Worm (Caenorhabditis elegans) whole organism, mixed stage, embryonic: ENCODE measurements around the gene C07C7.3.

Experiments
- M03D4.4 ChIP-seq: sonication (generic microtip); optimal IDR thresholded peaks from 2 replicates; lab custom pipeline; 2017; ENCODE audit warnings: mild to moderate bottlenecking, missing genetic modification characterization, missing compliant biosample characterization
- bed-3 ChIP-seq: fragments of 200-800 bp; sonication (Bioruptor generic); optimal IDR thresholded peaks from 3 replicates; lab custom pipeline; 2018; ENCODE audit warnings: mild to moderate bottlenecking, missing genetic modification characterization, moderate library complexity, missing compliant biosample characterization
- blmp-1 ChIP-seq: fragments of 150-350 bp; optimal IDR thresholded peaks from 2 replicates; lab custom pipeline; 2014; ENCODE audit warnings: missing biosample characterization, missing genetic modification characterization
- ceh-39 ChIP-seq: fragments of 150-350 bp; optimal IDR thresholded peaks from 2 replicates; lab custom pipeline; 2014; ENCODE audit warnings: missing biosample characterization, missing genetic modification characterization
- ceh-43 ChIP-seq: fragments of 200-800 bp; sonication (Bioruptor generic); optimal IDR thresholded peaks from 2 replicates; lab custom pipeline; 2018; ENCODE audit warnings: mild to moderate bottlenecking, missing genetic modification characterization, moderate library complexity, missing compliant biosample characterization
- ceh-83 ChIP-seq: fragments of 200-800 bp; sonication (Bioruptor generic); optimal IDR thresholded peaks from 2 replicates; lab custom pipeline; 2018; ENCODE audit warnings: mild to moderate bottlenecking, missing genetic modification characterization, missing compliant biosample characterization
- ces-1 ChIP-seq: fragments of 150-350 bp; optimal IDR thresholded peaks from 2 replicates; lab custom pipeline; 2014; ENCODE audit warnings: missing biosample characterization, missing genetic modification reagents, missing genetic modification characterization
- cnd-1 ChIP-seq: fragments of 200-800 bp; sonication (Bioruptor generic); optimal IDR thresholded peaks from 2 replicates; lab custom pipeline; 2018; ENCODE audit warnings: mild to moderate bottlenecking, missing genetic modification characterization, missing compliant biosample characterization
- drap-1 ChIP-seq: fragments of 200-800 bp; sonication (Bioruptor generic); optimal IDR thresholded peaks from 3 replicates; lab custom pipeline; 2018; ENCODE audit warnings: mild to moderate bottlenecking, missing genetic modification characterization, missing compliant biosample characterization
- elt-3 ChIP-seq: fragments of 150-350 bp; optimal IDR thresholded peaks from 2 replicates; lab custom pipeline; 2014; ENCODE audit warnings: missing biosample characterization, missing genetic modification characterization
- flh-1 ChIP-seq: fragments of 200-800 bp; sonication (Bioruptor generic); optimal IDR thresholded peaks from 2 replicates; lab custom pipeline; 2018; ENCODE audit warnings: mild to moderate bottlenecking, missing genetic modification characterization, moderate library complexity, missing compliant biosample characterization
- ham-2 ChIP-seq: fragments of 200-800 bp; sonication (Bioruptor generic); optimal IDR thresholded peaks from 2 replicates; lab custom pipeline; 2018; ENCODE audit warnings: mild to moderate bottlenecking, missing genetic modification characterization, missing compliant biosample characterization
- hlh-1 ChIP-seq: fragments of 150-350 bp; optimal IDR thresholded peaks from 2 replicates; lab custom pipeline; 2014; ENCODE audit warnings: missing biosample characterization, missing genetic modification reagents, missing genetic modification characterization
- lin-32 ChIP-seq: fragments of 200-800 bp; sonication (Bioruptor generic); optimal IDR thresholded peaks from 2 replicates; lab custom pipeline; 2018; ENCODE audit warnings: mild to moderate bottlenecking, missing genetic modification characterization, missing compliant biosample characterization
- lsy-2 ChIP-seq: fragments of 150-350 bp; optimal IDR thresholded peaks from 2 replicates; lab custom pipeline; 2014; ENCODE audit warnings: missing biosample characterization, missing genetic modification characterization
- mab-5 ChIP-seq: fragments of 150-350 bp; optimal IDR thresholded peaks from 2 replicates; lab custom pipeline; 2014; ENCODE audit warnings: missing biosample characterization, missing genetic modification characterization
- mep-1 ChIP-seq: fragments of 150-350 bp; optimal IDR thresholded peaks from 2 replicates; lab custom pipeline; 2017; ENCODE audit warnings: missing biosample characterization, missing genetic modification reagents, missing genetic modification characterization, inconsistent platforms
- mls-2 ChIP-seq: sonication (generic microtip); optimal IDR thresholded peaks from 2 replicates; lab custom pipeline; 2016; ENCODE audit warnings: mild to moderate bottlenecking, missing genetic modification characterization, moderate library complexity, missing compliant biosample characterization
- nhr-12 ChIP-seq: fragments of 150-350 bp; optimal IDR thresholded peaks from 2 replicates; lab custom pipeline; 2014; ENCODE audit warnings: missing biosample characterization, missing genetic modification characterization
- nhr-2 ChIP-seq: fragments of 150-350 bp; optimal IDR thresholded peaks from 2 replicates; lab custom pipeline; 2014; ENCODE audit warnings: missing biosample characterization, missing genetic modification characterization
- nhr-76 ChIP-seq: sonication (generic microtip); optimal IDR thresholded peaks from 2 replicates; lab custom pipeline; 2017; ENCODE audit warnings: missing biosample characterization, missing genetic modification characterization
- pha-4 ChIP-seq: fragments of 150-350 bp; optimal IDR thresholded peaks from 2 replicates; lab custom pipeline; 2018; ENCODE audit warnings: missing biosample characterization, missing genetic modification reagents, missing genetic modification characterization
- sem-2 ChIP-seq: fragments of 200-800 bp; sonication (Bioruptor generic); optimal IDR thresholded peaks from 2 replicates; lab custom pipeline; 2018; ENCODE audit warnings: mild to moderate bottlenecking, missing genetic modification characterization, missing compliant biosample characterization
- snpc-4 ChIP-seq: fragments of 150-350 bp; optimal IDR thresholded peaks from 2 replicates; lab custom pipeline; 2014; ENCODE audit warnings: missing biosample characterization, missing genetic modification characterization
- sptf-1 ChIP-seq: sonication (generic microtip); optimal IDR thresholded peaks from 2 replicates; lab custom pipeline; 2017; ENCODE audit warnings: mild to moderate bottlenecking, missing genetic modification characterization, moderate library complexity, missing compliant biosample characterization
- tbx-8 ChIP-seq: fragments of 200-800 bp; sonication (Bioruptor generic); optimal IDR thresholded peaks from 2 replicates; lab custom pipeline; 2018; ENCODE audit warnings: mild to moderate bottlenecking, missing genetic modification characterization, moderate library complexity, missing compliant biosample characterization
- unc-120 ChIP-seq: sonication (generic microtip); optimal IDR thresholded peaks from 2 replicates; lab custom pipeline; 2017; ENCODE audit warnings: missing genetic modification characterization, missing compliant biosample characterization; ENCODE audit not compliant: poor library complexity, severe bottlenecking
- unc-62 ChIP-seq: fragments of 150-350 bp; optimal IDR thresholded peaks from 2 replicates; lab custom pipeline; 2014; ENCODE audit warnings: missing biosample characterization, missing genetic modification reagents, missing genetic modification characterization
- zip-8 ChIP-seq: fragments of 150-350 bp; optimal IDR thresholded peaks from 2 replicates; lab custom pipeline; 2014; ENCODE audit warnings: missing biosample characterization, missing genetic modification characterization

The C07C7.3 gene

DNA sequence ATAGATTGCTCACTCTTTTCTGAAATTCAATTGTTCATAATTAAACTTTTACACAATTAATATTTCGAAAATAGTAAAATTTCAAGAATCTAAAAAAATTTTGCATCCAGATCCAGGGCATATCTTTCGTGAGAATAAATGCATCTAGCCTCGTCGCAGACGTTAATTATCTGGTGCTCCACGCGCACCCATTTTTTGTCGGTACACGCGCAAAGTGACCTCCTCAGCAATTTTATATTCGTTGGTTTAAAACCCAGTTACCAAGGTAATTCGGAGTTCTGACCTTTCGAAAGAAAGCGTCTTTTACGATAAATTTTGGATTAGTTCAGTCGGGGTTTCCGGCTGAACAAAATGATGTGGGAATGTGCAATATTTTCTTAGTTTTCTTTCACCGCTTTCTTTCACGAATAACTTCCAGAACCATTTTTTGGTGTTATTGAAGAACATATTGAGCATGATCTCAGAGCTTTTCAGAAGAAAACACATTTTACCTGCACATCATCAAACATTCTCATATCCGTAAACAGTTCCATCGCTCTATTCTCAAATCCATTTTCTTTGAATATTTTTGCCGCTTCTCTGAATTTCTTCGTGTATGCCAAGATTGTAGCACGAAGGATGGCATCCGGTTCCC lies 25.6 kb upstream of the C07C7.3 start:
- no peak for TF ChIP-seq ceh-83 (GFP tag; lab: Kevin White, UChicago)
- no peak for TF ChIP-seq tbx-8 (GFP tag; lab: Kevin White, UChicago)
- no peak for TF ChIP-seq pha-4 (tag; lab: Kevin White, UChicago)
- TF ChIP-seq snpc-4 = no peak
- no peak for TF ChIP-seq bed-3
- TF ChIP-seq zip-8 (tag; lab: Kevin White, UChicago) = no peak
- no peak for TF ChIP-seq sem-2 (GFP tag; lab: Kevin White, UChicago)
- no peak for TF ChIP-seq ceh-39
- TF ChIP-seq mab-5 (tag; lab: Kevin White, UChicago) = no peak
- TF ChIP-seq mls-2 (tag; lab: Kevin White, UChicago) = no peak
- TF ChIP-seq flh-1 (GFP tag; lab: Kevin White, UChicago) = no peak
- TF ChIP-seq sptf-1 = no peak
- TF ChIP-seq cnd-1 = no peak
- TF ChIP-seq ham-2 = no peak
- TF ChIP-seq drap-1 = no peak
- TF ChIP-seq unc-62 (GFP tag; lab: Kevin White, UChicago) = no peak
- no peak for TF ChIP-seq lin-32 (GFP tag; lab: Kevin White, UChicago)

DNA sequence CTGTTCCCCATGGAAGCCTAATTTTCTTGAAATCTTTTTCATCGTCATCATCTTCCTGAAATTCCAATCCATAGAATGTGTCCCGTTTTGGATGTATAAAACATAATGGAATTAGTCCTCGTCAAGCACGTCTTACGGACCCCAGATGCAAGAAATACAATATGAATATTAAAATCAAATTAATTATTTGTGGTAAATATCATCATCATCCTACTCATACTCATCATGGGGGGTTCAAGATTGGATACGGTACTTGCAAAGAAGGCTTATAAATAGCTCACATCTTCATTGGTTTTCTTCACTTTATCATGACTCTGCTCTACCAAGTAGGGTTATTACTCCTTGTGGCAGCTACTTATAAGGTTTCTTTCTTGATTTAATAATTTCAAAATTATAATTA lies 21.4 kb upstream of the C07C7.3 start, which contains the start of gene flp-1:
TSS of gene flp-1 (plus strand) at position 301 of the 400 bp plus-strand sequence.
- TF ChIP-seq flh-1 (GFP tag; lab: Kevin White, UChicago) (no peak), ces-1 (peak; percentile 70)

DNA sequence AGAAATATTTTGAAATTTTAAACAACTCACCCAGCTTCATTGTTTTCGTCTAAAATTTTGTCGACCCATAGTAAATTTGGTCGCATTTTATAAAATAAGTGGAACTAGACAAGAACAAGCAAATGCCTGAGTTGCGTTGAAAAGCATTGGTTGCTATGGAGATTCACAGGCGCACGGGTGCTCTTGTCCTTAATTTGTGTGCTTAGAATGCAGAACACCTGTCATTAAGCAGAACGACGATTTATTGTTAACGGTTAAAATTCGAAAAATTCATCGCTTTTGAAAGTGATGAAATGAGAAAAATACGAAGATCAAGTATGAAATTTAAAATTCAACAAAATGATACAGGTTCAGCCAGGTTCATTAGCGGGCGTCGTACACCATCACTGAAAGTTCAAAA lies 19.7 kb upstream of the C07C7.3 start, which contains the start of gene daf-10:
TSS of gene daf-10 (minus strand) at position 101 of the 400 bp plus-strand sequence.
- TF ChIP-seq nhr-76 = no peak
- TF ChIP-seq sptf-1 = no peak
- no peak for TF ChIP-seq tbx-8 (GFP tag; lab: Kevin White, UChicago)
- no peak for TF ChIP-seq nhr-2
- TF ChIP-seq flh-1 (GFP tag; lab: Kevin White, UChicago) = no peak
- no peak for TF ChIP-seq ceh-83 (GFP tag; lab: Kevin White, UChicago)
- TF ChIP-seq sem-2 (GFP tag; lab: Kevin White, UChicago) = no peak
- TF ChIP-seq nhr-12 (tag; lab: Kevin White, UChicago) = no peak
- no peak for TF ChIP-seq bed-3
- TF ChIP-seq, all 35 proteins: peak for 0

DNA sequence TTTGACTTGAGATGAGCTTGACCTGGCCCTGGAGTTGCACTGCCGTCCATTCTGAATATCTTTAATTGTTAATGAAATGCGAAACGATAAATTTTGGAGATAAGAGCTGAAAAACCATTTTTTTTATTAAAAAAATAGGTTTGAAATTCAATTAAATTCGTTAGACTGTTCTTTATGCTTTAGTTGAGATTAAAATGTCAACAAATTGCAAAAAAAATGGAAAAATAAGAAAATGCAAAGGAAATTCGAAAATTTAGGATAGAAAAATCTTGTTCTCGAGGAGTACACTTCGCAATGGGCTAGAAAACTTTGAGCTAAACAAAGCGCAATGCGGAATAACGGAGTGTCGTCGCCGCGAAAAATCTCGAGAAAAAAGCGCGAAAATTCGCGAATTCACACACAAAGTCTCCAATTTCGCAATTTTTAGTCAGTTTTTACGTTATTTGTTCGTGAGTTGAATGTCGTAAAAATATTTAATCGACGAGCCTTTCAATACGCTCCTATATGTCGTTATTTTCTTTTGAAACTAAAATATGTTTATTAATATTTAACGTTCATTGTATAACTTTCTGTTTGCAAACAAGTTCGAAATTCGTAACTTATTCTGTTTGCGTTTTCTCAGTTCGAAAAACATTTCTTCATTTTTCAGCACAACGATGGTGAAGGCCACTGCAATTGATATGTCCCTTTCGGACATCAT lies 18.9 kb upstream of the C07C7.3 start, which contains the start of the genes rpb-12 and aly-2:
TSS of gene rpb-12 (minus strand) at position 51 of the 700 bp plus-strand sequence.
TSS of gene aly-2 (plus strand) at position 650 of the 700 bp plus-strand sequence.
- TF ChIP-seq pha-4 (tag; lab: Kevin White, UChicago) = peak; percentile 46
- peak; percentile 4 for TF ChIP-seq mep-1 (tag; lab: Kevin White, UChicago)
- TF ChIP-seq ceh-43 (GFP tag; lab: Kevin White, UChicago) = no peak

DNA sequence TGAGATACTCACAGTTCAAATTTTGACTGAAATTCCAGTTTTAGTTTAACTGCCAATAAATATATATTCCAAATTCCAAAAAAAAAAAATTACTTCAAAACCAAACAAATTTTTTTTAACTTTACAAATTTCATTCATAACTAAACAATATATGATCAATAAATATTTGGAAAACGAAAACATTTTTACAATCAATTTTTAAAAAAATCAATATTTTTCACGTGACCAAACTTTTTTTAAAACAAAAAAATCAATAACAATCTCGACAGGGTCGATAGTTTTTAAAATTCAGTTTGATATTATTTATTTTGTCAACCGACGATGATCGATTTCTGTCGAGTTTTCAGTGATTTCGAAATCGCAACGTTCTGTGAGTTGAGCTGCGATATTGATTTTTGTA lies 15.7 kb upstream of the C07C7.3 start, which contains the start of gene F23B2.7:
TSS of gene F23B2.7 (plus strand) at position 301 of the 400 bp plus-strand sequence.
- TF ChIP-seq nhr-76 (no peak), ham-2 (no peak), unc-120 (no peak), flh-1 (GFP tag; lab: Kevin White, UChicago) (no peak), lsy-2 (tag; lab: Kevin White, UChicago) (no peak), sem-2 (GFP tag; lab: Kevin White, UChicago) (no peak), drap-1 (no peak), cnd-1 (no peak), elt-3 (tag; lab: Kevin White, UChicago) (no peak), sptf-1 (no peak), mep-1 (tag; lab: Kevin White, UChicago) (no peak), lin-32 (GFP tag; lab: Kevin White, UChicago) (no peak), pha-4 (tag; lab: Kevin White, UChicago) (no peak), nhr-12 (tag; lab: Kevin White, UChicago) (no peak), blmp-1 (tag; lab: Kevin White, UChicago) (no peak)

DNA sequence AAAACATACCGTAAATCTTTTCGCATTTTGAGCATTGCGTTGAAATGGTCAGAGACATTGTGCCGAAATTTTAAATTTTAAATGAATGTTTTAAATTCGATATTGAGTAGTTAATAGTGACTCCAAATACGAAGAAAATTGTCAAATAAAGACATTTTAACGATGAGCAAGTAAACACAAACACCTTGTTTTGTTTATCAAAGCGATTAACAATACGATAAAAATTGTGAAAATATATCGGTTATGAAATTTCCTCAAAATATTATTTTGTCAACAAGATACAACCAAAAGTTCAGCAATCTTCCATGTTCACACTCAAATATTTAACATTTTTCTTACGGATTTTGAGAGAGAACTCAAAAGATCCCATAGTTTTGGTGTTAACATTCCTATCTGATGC lies 11.6 kb upstream of the C07C7.3 start, which contains the start of gene F23B2.10:
TSS of gene F23B2.10 (minus strand) at position 101 of the 400 bp plus-strand sequence.
- TF ChIP-seq hlh-1 = no peak
- no peak for TF ChIP-seq sem-2 (GFP tag; lab: Kevin White, UChicago)
- no peak for TF ChIP-seq ceh-39
- no peak for TF ChIP-seq tbx-8 (GFP tag; lab: Kevin White, UChicago)
- TF ChIP-seq snpc-4 = no peak
- no peak for TF ChIP-seq sptf-1
- no peak for TF ChIP-seq blmp-1 (tag; lab: Kevin White, UChicago)
- no peak for TF ChIP-seq mab-5 (tag; lab: Kevin White, UChicago)
- no peak for TF ChIP-seq M03D4.4 (tag; lab: Kevin White, UChicago)
- no peak for TF ChIP-seq unc-62 (GFP tag; lab: Kevin White, UChicago)
- TF ChIP-seq ham-2 = no peak
